Fruit fly (Drosophila melanogaster) S2 (cell line): ENCODE measurements around the gene WDR79.

Experiments
- CG8478 ChIP-seq: fragments of >200 bp; optimal IDR thresholded peaks from 2 replicates; lab custom pipeline; 2018
- CTCF ChIP-seq, 2 experiments: fragments of >200 bp; optimal IDR thresholded peaks; 2 replicates each; lab custom pipeline; 2018

The WDR79 gene

DNA sequence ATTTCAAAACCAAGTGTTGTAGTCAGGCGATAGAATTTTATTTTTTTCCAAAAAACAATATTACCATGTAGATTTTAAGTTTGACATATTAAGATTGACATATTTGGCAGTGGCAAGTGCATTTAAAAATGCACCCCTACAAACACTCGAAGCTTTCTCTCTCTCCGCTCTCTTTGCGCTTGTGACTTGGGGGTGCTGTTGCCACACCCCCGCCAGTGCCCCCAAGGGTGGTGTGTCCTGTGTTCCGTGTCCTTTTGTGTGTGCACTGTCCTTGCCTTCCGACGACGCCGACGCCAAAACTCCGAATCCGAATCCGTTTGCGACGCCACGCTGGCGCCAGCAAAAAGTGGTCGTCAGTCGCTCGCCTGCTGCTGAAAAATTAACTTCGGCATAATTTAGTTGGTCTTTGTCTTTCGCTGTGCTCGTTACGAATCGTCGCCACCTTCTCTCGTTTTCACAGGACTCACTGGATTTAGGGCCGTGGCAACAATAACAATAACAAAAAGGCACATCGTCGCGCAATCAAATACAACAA is 18.2 kb downstream of the WDR79 start:
- no peak for TF ChIP-seq CG8478 (lab: Kevin White, UChicago)
- TF ChIP-seq CTCF (optimal IDR thresholded peaks at IDR 0.05; lab: Kevin White, UChicago), result no peak

dm6 chr2L:6100202-6100689 is 27.3 kb downstream of the WDR79 start, which contains the start of gene stai:
stai (plus strand) TSS chr2L:6100377.
- TF ChIP-seq CG8478 (lab: Kevin White, UChicago) (no peak), CTCF (optimal IDR thresholded peaks at IDR 0.05; lab: Kevin White, UChicago) (no peak)

dm6 chr2L:6099270-6099644 is 28.3 kb downstream of the WDR79 start:
- TF ChIP-seq CG8478 (lab: Kevin White, UChicago) (no peak), CTCF (optimal IDR thresholded peaks at IDR 0.05; lab: Kevin White, UChicago) (no peak)

dm6 chr2L:6098479-6099269 is 28.9 kb downstream of the WDR79 start, which contains the start of gene CG9175:
CG9175 (minus strand) TSS chr2L:6098966.
- TF ChIP-seq CTCF (optimal IDR thresholded peaks at IDR 0.05; lab: Kevin White, UChicago), result peak; percentile 0 to 37
- TF ChIP-seq CG8478 (lab: Kevin White, UChicago), result no peak

DNA sequence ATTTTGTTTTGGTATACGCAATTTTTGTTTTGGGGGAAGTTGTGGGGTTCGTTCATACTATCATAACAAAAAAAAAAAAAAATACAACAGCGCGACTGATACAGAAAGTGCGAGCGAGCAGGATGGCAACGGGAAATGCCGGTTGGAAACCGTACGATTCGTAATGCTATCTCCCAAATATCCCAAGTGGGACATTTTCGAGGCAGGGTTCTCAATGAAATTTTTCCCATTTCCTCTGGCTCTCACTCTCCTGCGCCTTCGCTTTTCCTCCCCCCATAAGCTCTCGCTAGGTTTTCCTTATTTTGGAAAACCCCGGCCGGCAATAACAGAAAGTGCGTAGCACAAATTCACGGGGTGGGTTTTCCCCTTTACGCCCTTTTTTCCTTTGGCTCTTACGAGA is 35.3 kb downstream of the WDR79 start:
- TF ChIP-seq CG8478 (lab: Kevin White, UChicago), result no peak
- TF ChIP-seq CTCF (optimal IDR thresholded peaks at IDR 0.05; lab: Kevin White, UChicago), result no peak

- peak in 1 of 2 experiments; percentile 19 for TF ChIP-seq CTCF (optimal IDR thresholded peaks at IDR 0.05; lab: Kevin White, UChicago)
- no peak for TF ChIP-seq CG8478 (lab: Kevin White, UChicago)
Measured at dm6 chr2L:6090786-6091716, 36.5 kb downstream of the WDR79 start, which contains the start of gene CG45075. CG45075 (plus strand) TSS chr2L:6091412.

dm6 chr2L:6090365-6090764 is 37.2 kb downstream of the WDR79 start:
- TF ChIP-seq CG8478 (lab: Kevin White, UChicago), result no peak
- no peak for TF ChIP-seq CTCF (optimal IDR thresholded peaks at IDR 0.05; lab: Kevin White, UChicago)

DNA sequence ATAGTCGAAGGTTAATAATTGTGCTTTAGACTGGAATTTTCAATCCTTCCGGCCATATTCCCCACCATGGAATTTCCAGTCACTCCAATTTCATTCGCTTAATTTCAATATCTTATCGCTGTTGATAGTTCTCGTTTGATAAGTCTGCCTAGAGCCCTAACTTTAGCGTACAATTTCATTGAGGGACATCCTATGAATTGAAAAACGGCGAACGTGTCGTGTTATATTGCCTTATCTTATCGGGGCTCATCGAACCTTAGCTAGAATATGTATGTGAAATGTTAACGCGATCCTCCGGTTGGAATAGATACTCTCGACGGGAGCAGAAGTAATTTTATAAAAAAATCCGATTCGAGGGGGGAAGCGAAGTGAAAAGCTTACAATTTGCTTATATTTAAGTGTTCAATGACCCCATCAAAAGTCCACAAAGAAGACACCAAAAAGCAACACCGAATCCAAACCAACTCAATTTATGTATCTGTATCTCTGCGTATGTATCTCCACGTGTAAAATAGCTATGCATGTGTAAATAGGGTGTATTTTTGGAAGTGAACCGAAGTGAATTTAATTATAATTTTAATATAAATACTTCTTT is 37.9 kb downstream of the WDR79 start:
- TF ChIP-seq CTCF (optimal IDR thresholded peaks at IDR 0.05; lab: Kevin White, UChicago) (no peak), CG8478 (lab: Kevin White, UChicago) (no peak)

DNA sequence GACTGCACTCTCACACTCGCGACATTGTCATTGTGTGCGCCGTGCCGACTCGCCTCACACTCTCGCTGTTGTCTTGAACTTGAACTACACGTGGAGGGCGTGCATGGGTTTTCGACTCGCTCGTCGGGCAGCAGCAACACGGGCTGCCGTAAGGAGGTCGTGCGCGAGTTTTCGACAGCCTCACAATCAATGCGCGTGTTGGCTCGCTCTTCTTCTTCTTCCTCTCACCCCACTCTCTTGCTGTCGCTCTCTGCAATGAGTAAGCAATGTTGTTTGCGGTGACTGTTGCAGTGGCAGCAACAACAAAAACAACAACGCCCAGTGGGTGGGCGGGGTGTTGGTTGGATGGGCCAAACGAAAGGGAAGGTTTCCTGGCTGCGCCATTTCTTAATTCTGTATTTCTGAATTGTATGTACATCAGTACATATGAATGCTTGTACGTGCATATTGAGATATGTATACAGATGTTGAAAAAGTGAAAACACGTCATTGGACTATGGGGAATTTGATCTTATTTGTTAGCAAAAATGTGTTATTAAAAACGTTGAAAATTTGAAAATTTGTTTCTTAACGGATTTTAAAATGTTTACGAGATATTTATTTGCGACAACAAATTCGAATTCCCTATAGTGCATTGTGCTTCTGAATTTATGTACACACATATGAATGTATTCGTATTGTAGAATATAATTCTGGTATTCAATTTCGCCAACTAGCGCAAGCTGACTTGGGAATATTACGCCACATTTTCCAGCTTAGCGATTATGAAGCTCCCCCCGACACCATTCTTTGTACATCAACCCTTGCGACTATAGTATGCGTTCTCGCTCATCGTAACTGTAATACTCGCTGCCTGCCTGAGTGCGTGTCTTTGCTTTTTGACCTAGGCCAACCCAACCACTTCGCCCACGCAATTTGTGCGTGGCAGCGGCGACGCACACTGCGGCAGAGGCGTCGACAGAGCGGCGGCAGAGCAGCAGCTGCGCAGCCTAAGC is 38.9 kb downstream of the WDR79 start:
- TF ChIP-seq CTCF (optimal IDR thresholded peaks at IDR 0.05; lab: Kevin White, UChicago), result no peak
- no peak for TF ChIP-seq CG8478 (lab: Kevin White, UChicago)

DNA sequence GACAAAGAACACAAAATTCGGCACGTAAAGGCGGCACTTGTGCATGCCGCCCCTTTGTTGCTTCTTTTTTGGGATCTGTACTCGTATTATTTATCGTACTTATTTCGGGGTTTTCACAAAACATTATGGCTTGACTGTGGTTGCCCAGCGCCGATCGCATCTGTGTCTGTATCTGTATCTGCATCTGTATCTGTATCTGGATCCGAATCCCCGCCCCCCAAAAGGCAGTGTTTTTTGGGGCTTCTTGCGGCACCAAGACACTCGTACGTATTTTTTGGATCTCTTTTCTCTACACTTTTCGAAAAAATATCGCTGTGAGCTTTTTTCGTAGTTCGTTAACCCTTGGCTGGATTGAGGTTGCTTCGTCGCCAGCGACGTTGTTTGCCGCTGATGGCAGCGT is 39.9 kb downstream of the WDR79 start:
- TF ChIP-seq CG8478 (lab: Kevin White, UChicago) (no peak), CTCF (optimal IDR thresholded peaks at IDR 0.05; lab: Kevin White, UChicago) (no peak)

DNA sequence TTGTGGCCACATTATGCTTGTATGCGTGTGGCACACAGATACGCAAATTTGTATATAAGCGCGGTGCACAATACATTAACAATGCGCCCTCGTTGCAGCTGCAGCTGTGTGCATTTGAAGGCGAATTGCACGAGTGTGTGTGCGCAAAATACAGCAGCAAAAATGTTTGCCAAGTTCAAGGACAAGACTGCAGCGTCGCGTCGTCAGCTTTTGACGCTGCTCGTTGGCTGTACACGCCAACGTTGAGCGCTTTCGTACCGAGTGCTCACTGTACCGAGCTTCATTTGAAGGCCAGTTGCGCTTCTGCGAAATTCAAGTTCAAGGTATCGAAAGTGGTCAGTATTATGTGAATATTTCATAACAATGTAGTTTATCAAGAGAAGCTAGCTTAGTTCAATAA is 40.8 kb downstream of the WDR79 start:
- TF ChIP-seq CG8478 (lab: Kevin White, UChicago) (no peak), CTCF (optimal IDR thresholded peaks at IDR 0.05; lab: Kevin White, UChicago) (no peak)

dm6 chr2L:6085733-6086317 is 41.8 kb downstream of the WDR79 start:
- TF ChIP-seq CTCF (optimal IDR thresholded peaks at IDR 0.05; lab: Kevin White, UChicago) (no peak), CG8478 (lab: Kevin White, UChicago) (no peak)

DNA sequence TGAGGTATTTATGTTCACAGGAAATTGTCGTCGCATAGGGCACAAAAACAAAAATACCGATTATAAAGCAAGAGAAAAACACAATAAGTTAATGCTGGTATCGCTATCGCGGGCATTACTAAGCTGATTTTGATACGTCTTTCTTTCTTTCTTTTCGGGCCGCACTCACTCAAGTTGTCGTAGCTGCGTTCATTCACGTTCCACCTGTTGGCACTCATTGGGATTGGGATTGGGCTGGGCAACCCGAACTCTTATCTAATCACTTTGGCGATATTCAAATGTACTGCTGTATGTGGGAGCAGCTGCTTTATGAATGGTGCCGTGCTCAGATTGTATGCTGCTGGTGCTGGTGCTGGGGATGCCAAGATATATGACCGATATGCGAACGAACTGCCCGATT is 42.9 kb downstream of the WDR79 start:
- TF ChIP-seq CTCF (optimal IDR thresholded peaks at IDR 0.05; lab: Kevin White, UChicago) (no peak), CG8478 (lab: Kevin White, UChicago) (no peak)
